Fruit fly (Drosophila melanogaster): ENCODE results near the gene nyo.

DNA sequence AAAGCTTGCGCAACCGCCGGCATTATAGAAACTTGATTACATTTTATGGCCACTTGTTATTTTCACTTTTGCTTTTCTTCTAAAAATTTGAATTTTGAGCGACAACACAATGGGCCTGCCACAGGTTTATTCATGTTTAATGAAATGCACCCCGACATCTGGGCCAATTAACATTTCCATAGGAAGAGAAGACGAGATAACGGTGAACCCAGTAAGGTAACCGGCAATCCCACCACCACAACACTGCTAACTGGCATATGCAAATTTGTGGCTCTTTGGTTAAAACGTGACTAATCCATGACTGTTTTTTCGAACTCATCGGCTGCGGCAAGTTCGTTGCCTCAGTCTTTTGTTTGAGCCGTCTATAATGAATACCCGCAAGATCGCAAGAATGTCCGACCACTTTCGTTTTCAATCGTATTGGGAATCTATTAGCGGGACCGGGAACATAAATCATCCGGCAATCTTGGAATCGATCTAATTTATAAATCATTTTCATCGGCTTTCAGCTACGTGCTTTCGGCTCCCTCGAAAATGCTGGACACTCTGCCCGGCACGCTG lies 16.0 kb downstream of the nyo start:
- TF ChIP-seq CG30403 (GFP tag; optimal IDR thresholded peaks at IDR 0.05) (no peak), E2f2 (GFP tag; IDR thresholded peaks at IDR 0.05) (no peak), h (optimal IDR thresholded peaks at IDR 0.05) (no peak), gsb (GFP tag; IDR thresholded peaks at IDR 0.05) (no peak), CG12769 (tag; optimal IDR thresholded peaks at IDR 0.05) (no peak)

Data from whole organism, embryonic.